Fruit fly (Drosophila melanogaster) whole organism, embryonic: ENCODE results near the gene CG6788.

ENCODE experiments used
- CG11247 ChIP-seq: fragments of 200-800 bp; sonication (Bioruptor generic); IDR thresholded peaks from 2 replicates; pipeline ENCODE4 v1.3.6; 2022; ENCODE audit warnings: missing biosample characterization, missing genetic modification characterization
- CG11560 ChIP-seq: fragments of 200-800 bp; sonication (Bioruptor generic); IDR thresholded peaks from 3 replicates; pipeline ENCODE4 v1.3.6; 2022; ENCODE audit warnings: missing biosample characterization, missing genetic modification characterization
- CG12769 ChIP-seq: fragments of 200-800 bp; sonication (Bioruptor generic); optimal IDR thresholded peaks from 2 replicates; lab custom pipeline; 2019; ENCODE audit warnings: missing biosample characterization, mild to moderate bottlenecking, missing genetic modification characterization, moderate library complexity
- CG12942 ChIP-seq: fragments of 200-800 bp; sonication (Bioruptor generic); optimal IDR thresholded peaks from 3 replicates; lab custom pipeline; 2016; ENCODE audit warnings: missing biosample characterization, missing genetic modification characterization
- CG13894 ChIP-seq: fragments of 200-800 bp; sonication (Bioruptor generic); optimal IDR thresholded peaks from 3 replicates; lab custom pipeline; 2018; ENCODE audit warnings: missing biosample characterization, mild to moderate bottlenecking, missing genetic modification characterization, moderate library complexity
- CG14014 ChIP-seq: fragments of 200-800 bp; sonication (Bioruptor generic); IDR thresholded peaks from 2 replicates; pipeline ENCODE4 v1.3.6; 2022; ENCODE audit warnings: missing biosample characterization, missing genetic modification characterization
- CG15269 ChIP-seq: fragments of 200-800 bp; sonication (Bioruptor generic); optimal IDR thresholded peaks from 2 replicates; lab custom pipeline; 2018; ENCODE audit warnings: missing biosample characterization, mild to moderate bottlenecking, missing genetic modification characterization, moderate library complexity
- CG1602 ChIP-seq: fragments of 200-800 bp; sonication (Bioruptor generic); optimal IDR thresholded peaks from 3 replicates; lab custom pipeline; 2016; ENCODE audit warnings: missing biosample characterization, missing genetic modification characterization
- CG17568 ChIP-seq: fragments of 200-800 bp; sonication (Bioruptor generic); optimal IDR thresholded peaks from 2 replicates; lab custom pipeline; 2018; ENCODE audit warnings: missing biosample characterization, mild to moderate bottlenecking, missing genetic modification characterization, moderate library complexity
- CG1792 ChIP-seq: fragments of 200-800 bp; sonication (Bioruptor generic); optimal IDR thresholded peaks from 2 replicates; lab custom pipeline; 2016; ENCODE audit warnings: missing biosample characterization, missing genetic modification characterization
- CG1832 ChIP-seq: fragments of 200-800 bp; sonication (Bioruptor generic); optimal IDR thresholded peaks from 2 replicates; lab custom pipeline; 2017; ENCODE audit warnings: missing biosample characterization, mild to moderate bottlenecking, missing genetic modification characterization, inconsistent platforms
- CG2712 ChIP-seq: fragments of 200-800 bp; optimal IDR thresholded peaks from 3 replicates; lab custom pipeline; 2019; ENCODE audit warnings: missing biosample characterization, mild to moderate bottlenecking, missing genetic modification characterization, moderate library complexity
- CG2875 ChIP-seq: fragments of 200-800 bp; sonication (Bioruptor generic); optimal IDR thresholded peaks from 2 replicates; lab custom pipeline; 2017; ENCODE audit warnings: missing biosample characterization, mild to moderate bottlenecking, missing genetic modification characterization, missing genetic modification reagents
- CG34224 ChIP-seq: fragments of 200-800 bp; sonication (Bioruptor generic); IDR thresholded peaks from 3 replicates; pipeline ENCODE4 v1.3.6; 2022; ENCODE audit warnings: missing biosample characterization, missing genetic modification characterization; ENCODE audit not compliant: partially characterized antibody
- CG34422 ChIP-seq: fragments of 200-800 bp; sonication (Bioruptor generic); IDR thresholded peaks from 3 replicates; pipeline ENCODE4 v1.3.6; 2022; ENCODE audit warnings: missing biosample characterization, missing genetic modification characterization
- CG3995 ChIP-seq: fragments of 200-800 bp; sonication (Bioruptor generic); optimal IDR thresholded peaks from 3 replicates; lab custom pipeline; 2016; ENCODE audit warnings: missing biosample characterization, missing genetic modification characterization
- CG4282 ChIP-seq: fragments of 200-800 bp; sonication (Bioruptor generic); optimal IDR thresholded peaks from 2 replicates; lab custom pipeline; 2016; ENCODE audit warnings: missing biosample characterization, missing genetic modification characterization
- CG6683 ChIP-seq: fragments of 200-800 bp; sonication (Bioruptor generic); optimal IDR thresholded peaks from 2 replicates; lab custom pipeline; 2017; ENCODE audit warnings: missing biosample characterization, mild to moderate bottlenecking, missing genetic modification characterization, missing genetic modification reagents
- CG6854 ChIP-seq: fragments of 200-800 bp; sonication (Bioruptor generic); optimal IDR thresholded peaks from 3 replicates; lab custom pipeline; 2017; ENCODE audit warnings: missing biosample characterization, mild to moderate bottlenecking, missing genetic modification characterization
- CG7357 ChIP-seq: fragments of 200-800 bp; sonication (Bioruptor generic); IDR thresholded peaks from 3 replicates; pipeline ENCODE4 v1.3.6; 2022; ENCODE audit warnings: missing biosample characterization, missing genetic modification characterization
- CG7745 ChIP-seq: fragments of 200-800 bp; sonication (Bioruptor generic); optimal IDR thresholded peaks from 2 replicates; lab custom pipeline; 2018; ENCODE audit warnings: missing biosample characterization, mild to moderate bottlenecking, missing genetic modification characterization, moderate library complexity
- CG7987 ChIP-seq: fragments of 200-800 bp; sonication (Bioruptor generic); optimal IDR thresholded peaks from 2 replicates; lab custom pipeline; 2018; ENCODE audit warnings: missing biosample characterization, mild to moderate bottlenecking, missing genetic modification characterization, moderate library complexity
- CG9727 ChIP-seq: fragments of 200-800 bp; sonication (Bioruptor generic); optimal IDR thresholded peaks from 3 replicates; lab custom pipeline; 2017; ENCODE audit warnings: missing biosample characterization, mild to moderate bottlenecking, missing genetic modification characterization
- CG9876 ChIP-seq: fragments of 200-800 bp; sonication (Bioruptor generic); optimal IDR thresholded peaks from 2 replicates; lab custom pipeline; 2016; ENCODE audit warnings: missing biosample characterization, missing genetic modification characterization
- CTCF ChIP-seq: fragments of 200-800 bp; sonication (Bioruptor generic); optimal IDR thresholded peaks from 2 replicates; lab custom pipeline; 2017; ENCODE audit warnings: missing biosample characterization, mild to moderate bottlenecking, missing genetic modification characterization, moderate library complexity
- D ChIP-seq, 2 experiments: fragments of 200-800 bp in 1 of 2; fragments of >200 bp in 1 of 2; sonication (Bioruptor generic) in 1 of 2; optimal IDR thresholded peaks; 2 replicates in 1 of 2; 3 replicates in 1 of 2; lab custom pipeline; 2017; ENCODE audit warnings: mild to moderate bottlenecking in 1 of 2, missing biosample characterization in 1 of 2, missing genetic modification characterization in 1 of 2, missing genetic modification reagents in 1 of 2
- Fer3 ChIP-seq: fragments of 200-800 bp; sonication (Bioruptor generic); optimal IDR thresholded peaks from 2 replicates; lab custom pipeline; 2018; ENCODE audit warnings: missing biosample characterization, mild to moderate bottlenecking, missing genetic modification characterization, moderate library complexity
- Hsf ChIP-seq: fragments of 200-800 bp; sonication (Bioruptor generic); optimal IDR thresholded peaks from 3 replicates; lab custom pipeline; 2016; ENCODE audit warnings: missing biosample characterization, missing genetic modification characterization
- MBD-R2 ChIP-seq: fragments of 200-800 bp; sonication (Bioruptor generic); IDR thresholded peaks from 2 replicates; pipeline ENCODE4 v1.3.6; 2022; ENCODE audit warnings: missing biosample characterization, missing genetic modification characterization
- Max ChIP-seq: fragments of 200-800 bp; sonication (Bioruptor generic); optimal IDR thresholded peaks from 2 replicates; lab custom pipeline; 2016; ENCODE audit warnings: missing biosample characterization, mild to moderate bottlenecking, missing genetic modification characterization
- Nf-YC ChIP-seq: fragments of 200-800 bp; optimal IDR thresholded peaks from 3 replicates; lab custom pipeline; 2019; ENCODE audit warnings: missing biosample characterization, mild to moderate bottlenecking, missing genetic modification characterization, moderate library complexity
- Sox100B ChIP-seq: fragments of 200-800 bp; sonication (Bioruptor generic); optimal IDR thresholded peaks from 3 replicates; lab custom pipeline; 2018; ENCODE audit warnings: missing biosample characterization, mild to moderate bottlenecking, missing genetic modification characterization
- ab ChIP-seq: fragments of 200-800 bp; sonication (Bioruptor generic); optimal IDR thresholded peaks from 2 replicates; lab custom pipeline; 2016; ENCODE audit warnings: missing biosample characterization, missing genetic modification characterization
- ap ChIP-seq: fragments of 200-800 bp; sonication (Bioruptor generic); IDR thresholded peaks from 2 replicates; pipeline ENCODE4 v1.3.6; 2022; ENCODE audit warnings: missing biosample characterization, missing genetic modification characterization
- ato ChIP-seq: fragments of 200-800 bp; sonication (Bioruptor generic); IDR thresholded peaks from 2 replicates; pipeline ENCODE4 v1.3.6; 2022; ENCODE audit warnings: missing biosample characterization, missing genetic modification characterization; ENCODE audit not compliant: partially characterized antibody
- bsh ChIP-seq, 2 experiments: fragments of 200-800 bp; sonication (Bioruptor generic); optimal IDR thresholded peaks; 2 replicates each; lab custom pipeline; 2017 to 2018; ENCODE audit warnings: mild to moderate bottlenecking in 2 of 2, missing biosample characterization in 2 of 2, missing genetic modification characterization in 2 of 2, moderate library complexity in 1 of 2
- chn ChIP-seq: fragments of 200-800 bp; sonication (Bioruptor generic); optimal IDR thresholded peaks from 2 replicates; lab custom pipeline; 2016; ENCODE audit warnings: missing biosample characterization, missing genetic modification characterization
- crp ChIP-seq, 2 experiments: fragments of 200-800 bp; sonication (Bioruptor generic); optimal IDR thresholded peaks; 2 replicates in 1 of 2; 3 replicates in 1 of 2; lab custom pipeline; 2017; ENCODE audit warnings: missing biosample characterization in 2 of 2, missing genetic modification characterization in 2 of 2, mild to moderate bottlenecking in 1 of 2, moderate library complexity in 1 of 2
- dati ChIP-seq: fragments of 200-800 bp; sonication (Bioruptor generic); IDR thresholded peaks from 2 replicates; pipeline ENCODE4 v1.3.6; 2022; ENCODE audit warnings: missing biosample characterization, missing genetic modification characterization
- dmrt99B ChIP-seq: fragments of 200-800 bp; sonication (Bioruptor generic); optimal IDR thresholded peaks from 2 replicates; lab custom pipeline; 2018; ENCODE audit warnings: missing biosample characterization, mild to moderate bottlenecking, missing genetic modification characterization, moderate library complexity
- dysf ChIP-seq: fragments of 200-800 bp; sonication (Bioruptor generic); IDR thresholded peaks from 3 replicates; pipeline ENCODE4 v1.3.6; 2022; ENCODE audit warnings: missing biosample characterization, missing genetic modification characterization
- en ChIP-seq: fragments of 200-800 bp; sonication (Bioruptor generic); optimal IDR thresholded peaks from 2 replicates; lab custom pipeline; 2016; ENCODE audit warnings: missing biosample characterization, missing genetic modification characterization
- gem ChIP-seq: fragments of 200-800 bp; sonication (Bioruptor generic); optimal IDR thresholded peaks from 2 replicates; lab custom pipeline; 2019; ENCODE audit warnings: missing biosample characterization, mild to moderate bottlenecking, missing genetic modification characterization, moderate library complexity
- lilli ChIP-seq: fragments of 200-800 bp; sonication (Bioruptor generic); optimal IDR thresholded peaks from 3 replicates; lab custom pipeline; 2016; ENCODE audit warnings: missing biosample characterization, missing genetic modification characterization
- nom ChIP-seq: fragments of 200-800 bp; sonication (Bioruptor generic); optimal IDR thresholded peaks from 2 replicates; lab custom pipeline; 2017; ENCODE audit warnings: missing biosample characterization, missing genetic modification characterization, mild to moderate bottlenecking, moderate library complexity, missing genetic modification reagents
- pzg ChIP-seq: fragments of 200-800 bp; sonication (Bioruptor generic); optimal IDR thresholded peaks from 3 replicates; lab custom pipeline; 2018; ENCODE audit warnings: missing biosample characterization, mild to moderate bottlenecking, missing genetic modification characterization, moderate library complexity
- seq ChIP-seq: fragments of 200-800 bp; sonication (Bioruptor generic); IDR thresholded peaks from 2 replicates; pipeline ENCODE4 v1.3.6; 2022; ENCODE audit warnings: missing biosample characterization, missing genetic modification characterization
- sug ChIP-seq: fragments of 200-800 bp; optimal IDR thresholded peaks from 2 replicates; lab custom pipeline; 2019; ENCODE audit warnings: missing biosample characterization, mild to moderate bottlenecking, missing genetic modification characterization, moderate library complexity
- twi ChIP-seq: fragments of 200-800 bp; optimal IDR thresholded peaks from 2 replicates; lab custom pipeline; 2019; ENCODE audit warnings: missing biosample characterization, mild to moderate bottlenecking, missing genetic modification characterization, moderate library complexity
- vnd ChIP-seq: fragments of 200-800 bp; sonication (Bioruptor generic); IDR thresholded peaks from 3 replicates; pipeline ENCODE4 v1.3.6; 2022; ENCODE audit warnings: missing biosample characterization, missing genetic modification characterization; ENCODE audit not compliant: partially characterized antibody

CG6788 gene

dm6 chrX:17844623-17845022 lies 43.4 kb upstream of the CG6788 start, which contains the start of the genes CG8142 and Ucp4A (continued):
- TF ChIP-seq CG3995 (GFP tag; lab: Kevin White, UChicago) (peak; percentile 39), chn (GFP tag; lab: Kevin White, UChicago) (peak; percentile 73), vnd (GFP tag; lab: Robert Waterston, UW) (no peak), Max (GFP tag; lab: Kevin White, UChicago) (peak; percentile 89), CG6683 (GFP tag; lab: Kevin White, UChicago) (peak; percentile 81), CG34224 (GFP tag; lab: Robert Waterston, UW) (0 out of 3 replicates have a peak, but pooled peaks have one; percentile 12), ab (peak; percentile 65), CG15269 (peak; percentile 91), CG17568 (no peak), CG12769 (tag; lab: Kevin White, UChicago) (no peak), CG7357 (GFP tag; lab: Robert Waterston, UW) (peak; percentile 89), seq (peak; percentile 93), dysf (peak; percentile 96), nom (GFP tag; lab: Kevin White, UChicago) (peak; percentile 83), twi (peak; percentile 84), CG9727 (GFP tag; lab: Kevin White, UChicago) (peak; percentile 93), CG11560 (tag; lab: Robert Waterston, UW) (peak; percentile 85), pzg (peak; percentile 34), CTCF (GFP tag; lab: Kevin White, UChicago) (no peak), CG2875 (GFP tag; lab: Kevin White, UChicago) (peak; percentile 61), ato (GFP tag; lab: Robert Waterston, UW) (no peak), sug (tag; lab: Kevin White, UChicago) (peak; percentile 90), CG12942 (GFP tag; lab: Kevin White, UChicago) (peak; percentile 90), CG34422 (GFP tag; lab: Robert Waterston, UW) (peak; percentile 97), CG1792 (no peak), MBD-R2 (peak; percentile 89), CG7745 (tag; lab: Kevin White, UChicago) (no peak), Fer3 (tag; lab: Kevin White, UChicago) (peak; percentile 92), ap (peak; percentile 93), CG2712 (peak; percentile 94), CG11247 (GFP tag; lab: Robert Waterston, UW) (peak; percentile 93), CG1602 (peak; percentile 94), CG4282 (GFP tag; lab: Kevin White, UChicago) (no peak), CG13894 (peak; percentile 83), CG1832 (GFP tag; lab: Kevin White, UChicago) (no peak), crp (GFP tag; optimal IDR thresholded peaks at IDR 0.05; lab: Kevin White, UChicago) (peak in 1 of 2 experiments; percentile 61), gem (peak; percentile 96), Sox100B (GFP tag; lab: Kevin White, UChicago) (peak; percentile 90), bsh (GFP tag; optimal IDR thresholded peaks at IDR 0.05; lab: Kevin White, UChicago) (peak; percentile 21 to 92), en (GFP tag; lab: Kevin White, UChicago) (no peak), Nf-YC (tag; lab: Kevin White, UChicago) (peak; percentile 84), dmrt99B (tag; lab: Kevin White, UChicago) (peak; percentile 92), lilli (GFP tag; lab: Kevin White, UChicago) (peak; percentile 87), CG7987 (GFP tag; lab: Kevin White, UChicago) (peak; percentile 9), dati (peak; percentile 68), CG9876 (GFP tag; lab: Kevin White, UChicago) (no peak), CG14014 (peak; percentile 95), CG6854 (GFP tag; lab: Kevin White, UChicago) (peak; percentile 76), Hsf (GFP tag; lab: Kevin White, UChicago) (peak; percentile 83), D (optimal IDR thresholded peaks at IDR 0.05; lab: Kevin White, UChicago) (no peak), D (GFP tag; optimal IDR thresholded peaks at IDR 0.05; lab: Kevin White, UChicago) (peak; percentile 89)
